Worm (Caenorhabditis elegans): ENCODE results near the gene scl-27.

The scl-27 gene

DNA sequence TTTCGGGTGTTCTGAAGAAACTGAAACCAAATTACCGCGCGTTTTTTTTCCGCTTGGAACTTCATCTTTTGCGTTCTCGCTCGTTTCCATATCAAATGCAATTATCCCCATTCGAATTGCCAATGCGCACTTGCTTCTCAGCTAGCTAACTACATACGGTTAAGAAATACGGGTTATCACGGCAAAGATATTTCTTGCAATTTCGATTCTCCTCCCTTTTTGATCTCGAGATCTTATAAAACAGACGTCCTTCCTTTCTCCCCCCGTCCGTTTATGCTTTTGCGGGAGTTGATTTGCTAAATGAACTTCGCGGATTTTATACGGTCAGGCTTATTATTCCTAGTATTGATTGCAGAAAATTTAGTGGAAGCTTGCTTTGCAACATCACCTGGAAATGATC, 29.0 kb downstream of the scl-27 start, which contains the start of gene B0554.4:
Gene B0554.4 (plus strand): TSS at position 301 of the 400 bp plus-strand sequence.
- TF ChIP-seq ZK546.5 (tag; optimal IDR thresholded peaks at IDR 0.05) (no peak), sea-2 (GFP tag; optimal IDR thresholded peaks at IDR 0.05) (no peak), nhr-43 (tag; optimal IDR thresholded peaks at IDR 0.05; ENCODE audit: poor library complexity, severe bottlenecking) (no peak), nhr-11 (tag; optimal IDR thresholded peaks at IDR 0.05) (no peak), nhr-67 (tag; optimal IDR thresholded peaks at IDR 0.05) (no peak), R02D3.7 (tag; optimal IDR thresholded peaks at IDR 0.05) (no peak), daf-12 (tag; optimal IDR thresholded peaks at IDR 0.05) (no peak), lin-15B (tag; optimal IDR thresholded peaks at IDR 0.05) (no peak), elt-2 (tag; optimal IDR thresholded peaks at IDR 0.05) (no peak), fos-1 (tag; optimal IDR thresholded peaks at IDR 0.05) (no peak), ceh-82 (tag; optimal IDR thresholded peaks at IDR 0.05) (no peak), zag-1 (tag; optimal IDR thresholded peaks at IDR 0.05) (no peak), lsy-12 (tag; optimal IDR thresholded peaks at IDR 0.05) (no peak), mdl-1 (tag; optimal IDR thresholded peaks at IDR 0.05) (no peak), nhr-237 (tag; optimal IDR thresholded peaks at IDR 0.05) (no peak), lin-39 (tag; optimal IDR thresholded peaks at IDR 0.05) (no peak), skn-1 (tag; optimal IDR thresholded peaks at IDR 0.05) (no peak), ceh-16 (tag; optimal IDR thresholded peaks at IDR 0.05) (no peak)

DNA sequence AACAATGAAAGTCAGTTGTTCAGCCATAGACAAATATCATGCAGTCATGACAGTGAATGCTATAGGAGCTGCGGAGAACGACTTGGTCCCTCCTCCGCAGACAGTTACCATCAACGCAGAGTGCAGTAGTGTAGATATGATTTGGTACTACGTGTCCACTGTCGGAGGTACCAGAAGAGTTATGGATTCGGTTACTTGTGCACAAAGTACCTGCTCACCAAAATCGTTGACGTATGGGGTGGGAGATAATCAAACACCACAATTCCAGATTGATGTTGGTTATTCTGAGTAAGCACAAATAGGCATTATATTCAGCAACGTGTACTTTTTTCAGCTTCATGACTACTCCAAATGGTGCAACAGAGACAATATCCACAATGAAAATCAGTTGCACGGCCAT, 33.2 kb downstream of the scl-27 start:
- TF ChIP-seq sea-2 (GFP tag; optimal IDR thresholded peaks at IDR 0.05): no peak

DNA sequence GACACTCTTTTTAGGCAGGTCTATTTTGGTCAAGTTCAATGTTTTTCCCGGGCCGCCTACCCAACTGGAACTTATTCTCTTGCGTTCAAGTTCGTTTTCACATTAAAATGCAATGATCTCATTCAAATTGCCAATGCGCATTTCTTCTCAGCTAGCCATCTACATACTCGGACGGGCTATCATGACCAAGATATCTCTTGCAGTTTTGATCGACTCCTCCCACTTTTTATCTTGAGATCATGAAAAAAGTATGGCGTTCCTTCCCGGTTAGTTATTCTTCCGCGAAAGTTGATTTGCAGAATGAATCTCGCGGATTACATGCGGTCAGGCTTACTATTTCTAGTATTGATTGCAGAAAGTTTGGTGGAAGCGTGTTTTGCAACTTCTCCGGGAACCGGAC, 34.1 kb downstream of the scl-27 start, which contains the start of gene B0554.2:
Gene B0554.2 (plus strand): TSS at position 301 of the 400 bp plus-strand sequence.
- TF ChIP-seq skn-1 (tag; optimal IDR thresholded peaks at IDR 0.05) (no peak), daf-12 (tag; optimal IDR thresholded peaks at IDR 0.05) (no peak), fkh-2 (tag; optimal IDR thresholded peaks at IDR 0.05) (no peak), mdl-1 (tag; optimal IDR thresholded peaks at IDR 0.05) (no peak), nfya-1 (tag; optimal IDR thresholded peaks at IDR 0.05; ENCODE audit: insufficient read depth) (no peak), unc-62 (GFP tag; optimal IDR thresholded peaks at IDR 0.05) (no peak), fkh-10 (GFP tag; optimal IDR thresholded peaks at IDR 0.05) (no peak), ceh-28 (tag; optimal IDR thresholded peaks at IDR 0.05) (no peak), ceh-16 (tag; optimal IDR thresholded peaks at IDR 0.05) (no peak), eor-1 (tag; optimal IDR thresholded peaks at IDR 0.05) (no peak), elt-1 (tag; optimal IDR thresholded peaks at IDR 0.05) (no peak), snpc-4 (tag; optimal IDR thresholded peaks at IDR 0.05) (no peak), pha-4 (tag; optimal IDR thresholded peaks at IDR 0.05) (no peak), aly-2 (tag; optimal IDR thresholded peaks at IDR 0.05) (no peak), lin-15B (tag; optimal IDR thresholded peaks at IDR 0.05) (no peak), egl-5 (tag; optimal IDR thresholded peaks at IDR 0.05) (no peak), jun-1 (tag; optimal IDR thresholded peaks at IDR 0.05) (no peak), ztf-4 (tag; optimal IDR thresholded peaks at IDR 0.05) (no peak)

DNA sequence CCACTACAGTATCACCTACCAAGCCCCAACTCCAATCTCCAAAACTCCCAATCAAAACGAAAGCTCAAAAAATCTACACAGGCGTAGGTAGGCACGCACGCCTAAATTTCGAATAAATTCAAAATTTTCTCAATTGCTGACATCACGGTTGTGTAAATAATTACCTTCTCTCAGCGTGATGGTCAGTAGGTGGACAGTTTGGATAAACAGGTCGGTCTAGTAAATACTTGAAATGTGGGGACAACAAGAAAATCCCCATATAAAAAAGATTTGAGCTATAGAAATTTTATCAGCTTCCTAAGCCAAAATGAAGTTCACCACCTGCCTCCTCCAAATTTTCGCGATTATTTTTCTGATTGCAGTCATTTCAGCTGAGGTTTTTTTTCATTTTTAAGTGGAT, 38.3 kb downstream of the scl-27 start, which contains the start of gene B0554.1:
Gene B0554.1 (plus strand): TSS at position 301 of the 400 bp plus-strand sequence.
- TF ChIP-seq fos-1 (tag; optimal IDR thresholded peaks at IDR 0.05) (no peak), mdl-1 (tag; optimal IDR thresholded peaks at IDR 0.05) (no peak), elt-2 (tag; optimal IDR thresholded peaks at IDR 0.05) (no peak), sea-2 (GFP tag; optimal IDR thresholded peaks at IDR 0.05) (no peak), nhr-77 (tag; optimal IDR thresholded peaks at IDR 0.05) (no peak), ztf-11 (tag; optimal IDR thresholded peaks at IDR 0.05) (no peak), hmg-11 (tag; optimal IDR thresholded peaks at IDR 0.05) (no peak), jun-1 (tag; optimal IDR thresholded peaks at IDR 0.05) (no peak), unc-62 (GFP tag; optimal IDR thresholded peaks at IDR 0.05) (no peak), nhr-23 (tag; optimal IDR thresholded peaks at IDR 0.05) (no peak), R02D3.7 (tag; optimal IDR thresholded peaks at IDR 0.05) (no peak), fkh-10 (GFP tag; optimal IDR thresholded peaks at IDR 0.05) (no peak), pqm-1 (tag; optimal IDR thresholded peaks at IDR 0.05) (no peak), elt-1 (tag; optimal IDR thresholded peaks at IDR 0.05) (no peak), nhr-237 (tag; optimal IDR thresholded peaks at IDR 0.05) (no peak), ztf-4 (tag; optimal IDR thresholded peaks at IDR 0.05) (no peak)

Data from whole organism, L3 larva.